Worm (Caenorhabditis elegans): ENCODE measurements around the gene srg-37.

Gene srg-37

DNA sequence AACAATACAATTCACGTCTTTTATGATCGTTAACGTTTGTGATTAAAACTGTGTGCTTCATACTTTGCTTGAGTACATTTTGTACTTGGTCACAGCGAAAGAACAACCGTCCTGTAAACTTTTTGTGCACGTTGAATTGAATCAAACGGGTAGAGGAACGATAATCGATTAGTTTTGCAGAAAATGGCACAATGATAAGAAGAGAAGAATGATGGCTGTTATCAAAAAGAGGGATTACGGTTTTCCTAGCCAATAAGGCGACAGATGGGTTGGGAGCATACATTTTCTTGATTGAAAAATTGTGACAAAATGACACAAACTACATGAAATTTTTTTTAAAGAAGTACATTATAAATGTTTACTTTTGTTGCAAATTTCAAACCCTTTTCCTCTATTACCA, 40.6 kb downstream of the srg-37 start:
- TF ChIP-seq elt-2 (tag; optimal IDR thresholded peaks at IDR 0.05) = peak; percentile 84
- no peak for TF ChIP-seq dpl-1 (GFP tag; optimal IDR thresholded peaks at IDR 0.05)
- no peak for TF ChIP-seq alr-1 (tag; optimal IDR thresholded peaks at IDR 0.05; ENCODE audit: borderline replicate concordance)
- no peak for TF ChIP-seq sox-4 (tag; optimal IDR thresholded peaks at IDR 0.05)
- TF ChIP-seq nhr-12 (tag; optimal IDR thresholded peaks at IDR 0.05) = no peak
- TF ChIP-seq lsy-2 (tag; optimal IDR thresholded peaks at IDR 0.05) = peak in 1 of 2 experiments; percentile 54
- no peak for TF ChIP-seq swsn-7 (tag; optimal IDR thresholded peaks at IDR 0.05)
- TF ChIP-seq ceh-63 (GFP tag; optimal IDR thresholded peaks at IDR 0.05) = no peak
- no peak for TF ChIP-seq mab-9 (GFP tag; IDR thresholded peaks at IDR 0.05)
- no peak for TF ChIP-seq aly-2 (tag; optimal IDR thresholded peaks at IDR 0.05)
- no peak for TF ChIP-seq unc-30 (tag; optimal IDR thresholded peaks at IDR 0.05)
- no peak for TF ChIP-seq nhr-28 (tag; optimal IDR thresholded peaks at IDR 0.05)
- TF ChIP-seq ceh-88 (GFP tag; IDR thresholded peaks at IDR 0.05) = no peak
- TF ChIP-seq hlh-17 (GFP tag; optimal IDR thresholded peaks at IDR 0.05; ENCODE audit: borderline replicate concordance) = no peak
- TF ChIP-seq unc-130 (tag; optimal IDR thresholded peaks at IDR 0.05) = no peak
- peak in 1 of 2 experiments; percentile 26 for TF ChIP-seq lin-35 (GFP tag; optimal IDR thresholded peaks at IDR 0.05)
- no peak for TF ChIP-seq ces-1 (GFP tag; optimal IDR thresholded peaks at IDR 0.05)

DNA sequence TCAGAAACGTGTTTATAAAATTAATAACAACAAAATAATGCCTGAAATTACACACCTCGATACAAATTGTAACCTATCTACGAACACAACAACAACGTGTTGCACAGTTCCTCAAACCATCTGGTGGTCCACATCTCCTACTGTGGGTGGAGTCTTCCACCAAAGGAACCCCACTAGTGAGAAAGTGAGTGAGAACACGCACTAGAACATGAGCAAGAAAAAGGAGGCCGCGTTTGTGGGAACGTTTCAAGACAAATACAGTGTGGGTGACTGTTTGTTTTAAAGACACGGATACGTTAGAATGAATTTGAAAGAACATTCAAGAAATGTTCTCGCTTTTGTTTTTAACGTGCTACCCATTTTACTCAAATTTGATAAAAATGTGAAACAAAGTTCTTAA, 48.4 kb downstream of the srg-37 start, which contains the start of gene ceh-36:
Gene ceh-36 (minus strand): TSS at position 101 of the 400 bp plus-strand sequence.
- TF ChIP-seq C34B4.2 (tag; optimal IDR thresholded peaks at IDR 0.05) (no peak), mep-1 (tag; optimal IDR thresholded peaks at IDR 0.05) (no peak), sptf-1 (tag; optimal IDR thresholded peaks at IDR 0.05) (no peak), snu-23 (GFP tag; optimal IDR thresholded peaks at IDR 0.05) (no peak), nhr-19 (GFP tag; conservative IDR thresholded peaks at IDR 0.05) (no peak), nhr-85 (tag) (no peak), tlp-1 (tag; optimal IDR thresholded peaks at IDR 0.05) (no peak), F16B12.6 (tag; optimal IDR thresholded peaks at IDR 0.05) (no peak), pax-3 (tag; optimal IDR thresholded peaks at IDR 0.05) (no peak), unc-130 (tag; optimal IDR thresholded peaks at IDR 0.05) (no peak), lsy-2 (tag; optimal IDR thresholded peaks at IDR 0.05) (no peak), unc-98 (GFP tag; IDR thresholded peaks at IDR 0.05) (no peak), dsc-1 (tag; optimal IDR thresholded peaks at IDR 0.05) (no peak)

DNA sequence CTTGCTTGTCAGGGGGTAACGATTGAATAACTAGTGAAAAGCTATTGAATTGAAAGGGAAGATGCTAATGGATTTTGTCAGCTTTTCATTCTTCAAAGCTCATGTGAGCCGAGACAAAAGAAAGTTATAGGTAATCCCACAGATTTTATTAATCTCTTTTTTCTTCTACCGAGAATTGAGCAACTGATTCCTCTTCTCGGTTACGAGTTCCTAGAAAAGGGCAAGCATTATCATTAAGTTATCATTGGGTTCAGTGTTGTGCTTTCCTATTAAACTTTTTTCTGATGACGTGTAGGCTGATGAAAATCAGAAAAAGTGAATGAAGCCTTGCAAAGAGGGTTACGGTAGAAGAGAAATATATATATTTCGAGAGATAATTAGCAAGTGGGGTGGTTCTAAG, 49.2 kb downstream of the srg-37 start:
- no peak for TF ChIP-seq ceh-82 (tag; optimal IDR thresholded peaks at IDR 0.05)
- no peak for TF ChIP-seq ceh-88 (GFP tag; IDR thresholded peaks at IDR 0.05)
- peak; percentile 38 for TF ChIP-seq nhr-47 (tag; optimal IDR thresholded peaks at IDR 0.05)
- TF ChIP-seq zip-4 (GFP tag; optimal IDR thresholded peaks at IDR 0.05) = no peak
- TF ChIP-seq nhr-84 (tag; optimal IDR thresholded peaks at IDR 0.05) = no peak
- no peak for TF ChIP-seq irx-1 (tag; optimal IDR thresholded peaks at IDR 0.05)
- TF ChIP-seq ztf-11 (tag; optimal IDR thresholded peaks at IDR 0.05) = no peak
- no peak for TF ChIP-seq Y116A8C.19 (tag; optimal IDR thresholded peaks at IDR 0.05; ENCODE audit: borderline replicate concordance)
- TF ChIP-seq sox-4 (tag; optimal IDR thresholded peaks at IDR 0.05) = peak; percentile 73
- TF ChIP-seq nhr-28 (tag; optimal IDR thresholded peaks at IDR 0.05) = no peak
- peak; percentile 23 for TF ChIP-seq fkh-8 (tag; optimal IDR thresholded peaks at IDR 0.05)
- no peak for TF ChIP-seq elt-3 (tag; optimal IDR thresholded peaks at IDR 0.05)
- no peak for TF ChIP-seq fos-1 (tag; optimal IDR thresholded peaks at IDR 0.05)
- TF ChIP-seq unc-98 (GFP tag; IDR thresholded peaks at IDR 0.05) = no peak
- no peak for TF ChIP-seq isw-1 (GFP tag; IDR thresholded peaks at IDR 0.05)
- no peak for TF ChIP-seq ceh-90 (tag; optimal IDR thresholded peaks at IDR 0.05)
- no peak for TF ChIP-seq tbx-2 (tag; optimal IDR thresholded peaks at IDR 0.05)
- no peak for TF ChIP-seq jun-1 (tag; optimal IDR thresholded peaks at IDR 0.05)
- TF ChIP-seq lin-35 (GFP tag; optimal IDR thresholded peaks at IDR 0.05) = no peak
- TF ChIP-seq fkh-4 (tag; optimal IDR thresholded peaks at IDR 0.05; ENCODE audit: borderline replicate concordance) = peak; percentile 42
- TF ChIP-seq zag-1 (tag; optimal IDR thresholded peaks at IDR 0.05) = no peak
- no peak for TF ChIP-seq nhr-237 (tag; optimal IDR thresholded peaks at IDR 0.05)
- no peak for TF ChIP-seq hlh-4 (tag; optimal IDR thresholded peaks at IDR 0.05)
- TF ChIP-seq lin-15B (tag; optimal IDR thresholded peaks at IDR 0.05) = no peak
- TF ChIP-seq nhr-71 (tag; optimal IDR thresholded peaks at IDR 0.05) = peak; percentile 39
- TF ChIP-seq rnt-1 (tag; optimal IDR thresholded peaks at IDR 0.05) = no peak
- TF ChIP-seq F16B12.6 (tag; optimal IDR thresholded peaks at IDR 0.05) = no peak
- TF ChIP-seq mab-9 (GFP tag; IDR thresholded peaks at IDR 0.05) = no peak
- TF ChIP-seq pax-3 (tag; optimal IDR thresholded peaks at IDR 0.05) = peak; percentile 84
- TF ChIP-seq elt-2 (tag; optimal IDR thresholded peaks at IDR 0.05) = no peak
- no peak for TF ChIP-seq lin-13 (GFP tag; optimal IDR thresholded peaks at IDR 0.05)
